Worm (Caenorhabditis elegans) whole organism, mixed stage, embryonic: ENCODE data around the gene F52H2.15.

Source experiments
- M03D4.4 ChIP-seq: sonication (generic microtip); optimal IDR thresholded peaks from 2 replicates; lab custom pipeline; 2017; ENCODE audit warnings: mild to moderate bottlenecking, missing genetic modification characterization, missing compliant biosample characterization
- bed-3 ChIP-seq: fragments of 200-800 bp; sonication (Bioruptor generic); optimal IDR thresholded peaks from 3 replicates; lab custom pipeline; 2018; ENCODE audit warnings: mild to moderate bottlenecking, missing genetic modification characterization, moderate library complexity, missing compliant biosample characterization
- blmp-1 ChIP-seq: fragments of 150-350 bp; optimal IDR thresholded peaks from 2 replicates; lab custom pipeline; 2014; ENCODE audit warnings: missing biosample characterization, missing genetic modification characterization
- ceh-39 ChIP-seq: fragments of 150-350 bp; optimal IDR thresholded peaks from 2 replicates; lab custom pipeline; 2014; ENCODE audit warnings: missing biosample characterization, missing genetic modification characterization
- ceh-43 ChIP-seq: fragments of 200-800 bp; sonication (Bioruptor generic); optimal IDR thresholded peaks from 2 replicates; lab custom pipeline; 2018; ENCODE audit warnings: mild to moderate bottlenecking, missing genetic modification characterization, moderate library complexity, missing compliant biosample characterization
- ceh-83 ChIP-seq: fragments of 200-800 bp; sonication (Bioruptor generic); optimal IDR thresholded peaks from 2 replicates; lab custom pipeline; 2018; ENCODE audit warnings: mild to moderate bottlenecking, missing genetic modification characterization, missing compliant biosample characterization
- ces-1 ChIP-seq: fragments of 150-350 bp; optimal IDR thresholded peaks from 2 replicates; lab custom pipeline; 2014; ENCODE audit warnings: missing biosample characterization, missing genetic modification reagents, missing genetic modification characterization
- cnd-1 ChIP-seq: fragments of 200-800 bp; sonication (Bioruptor generic); optimal IDR thresholded peaks from 2 replicates; lab custom pipeline; 2018; ENCODE audit warnings: mild to moderate bottlenecking, missing genetic modification characterization, missing compliant biosample characterization
- drap-1 ChIP-seq: fragments of 200-800 bp; sonication (Bioruptor generic); optimal IDR thresholded peaks from 3 replicates; lab custom pipeline; 2018; ENCODE audit warnings: mild to moderate bottlenecking, missing genetic modification characterization, missing compliant biosample characterization
- elt-1 ChIP-seq: sonication (generic microtip); optimal IDR thresholded peaks from 2 replicates; lab custom pipeline; 2017; ENCODE audit warnings: missing genetic modification characterization, mild to moderate bottlenecking, missing compliant biosample characterization, antibody characterized with exemption, moderate library complexity, borderline replicate concordance; ENCODE audit not compliant: insufficient read depth
- elt-3 ChIP-seq: fragments of 150-350 bp; optimal IDR thresholded peaks from 2 replicates; lab custom pipeline; 2014; ENCODE audit warnings: missing biosample characterization, missing genetic modification characterization
- flh-1 ChIP-seq: fragments of 200-800 bp; sonication (Bioruptor generic); optimal IDR thresholded peaks from 2 replicates; lab custom pipeline; 2018; ENCODE audit warnings: mild to moderate bottlenecking, missing genetic modification characterization, moderate library complexity, missing compliant biosample characterization
- ham-2 ChIP-seq: fragments of 200-800 bp; sonication (Bioruptor generic); optimal IDR thresholded peaks from 2 replicates; lab custom pipeline; 2018; ENCODE audit warnings: mild to moderate bottlenecking, missing genetic modification characterization, missing compliant biosample characterization
- hlh-1 ChIP-seq: fragments of 150-350 bp; optimal IDR thresholded peaks from 2 replicates; lab custom pipeline; 2014; ENCODE audit warnings: missing biosample characterization, missing genetic modification reagents, missing genetic modification characterization
- lin-13 ChIP-seq: fragments of 150-350 bp; optimal IDR thresholded peaks from 2 replicates; lab custom pipeline; 2014; ENCODE audit warnings: missing biosample characterization, missing genetic modification characterization
- lin-32 ChIP-seq: fragments of 200-800 bp; sonication (Bioruptor generic); optimal IDR thresholded peaks from 2 replicates; lab custom pipeline; 2018; ENCODE audit warnings: mild to moderate bottlenecking, missing genetic modification characterization, missing compliant biosample characterization
- lsy-2 ChIP-seq: fragments of 150-350 bp; optimal IDR thresholded peaks from 2 replicates; lab custom pipeline; 2014; ENCODE audit warnings: missing biosample characterization, missing genetic modification characterization
- mab-5 ChIP-seq: fragments of 150-350 bp; optimal IDR thresholded peaks from 2 replicates; lab custom pipeline; 2014; ENCODE audit warnings: missing biosample characterization, missing genetic modification characterization
- mep-1 ChIP-seq: fragments of 150-350 bp; optimal IDR thresholded peaks from 2 replicates; lab custom pipeline; 2017; ENCODE audit warnings: missing biosample characterization, missing genetic modification reagents, missing genetic modification characterization, inconsistent platforms
- mls-2 ChIP-seq: sonication (generic microtip); optimal IDR thresholded peaks from 2 replicates; lab custom pipeline; 2016; ENCODE audit warnings: mild to moderate bottlenecking, missing genetic modification characterization, moderate library complexity, missing compliant biosample characterization
- nhr-12 ChIP-seq: fragments of 150-350 bp; optimal IDR thresholded peaks from 2 replicates; lab custom pipeline; 2014; ENCODE audit warnings: missing biosample characterization, missing genetic modification characterization
- nhr-2 ChIP-seq: fragments of 150-350 bp; optimal IDR thresholded peaks from 2 replicates; lab custom pipeline; 2014; ENCODE audit warnings: missing biosample characterization, missing genetic modification characterization
- nhr-237 ChIP-seq: fragments of 150-350 bp; optimal IDR thresholded peaks from 2 replicates; lab custom pipeline; 2014; ENCODE audit warnings: missing biosample characterization, missing genetic modification characterization
- nhr-28 ChIP-seq: fragments of 150-350 bp; optimal IDR thresholded peaks from 2 replicates; lab custom pipeline; 2014; ENCODE audit warnings: missing biosample characterization, missing genetic modification characterization
- nhr-76 ChIP-seq: sonication (generic microtip); optimal IDR thresholded peaks from 2 replicates; lab custom pipeline; 2017; ENCODE audit warnings: missing biosample characterization, missing genetic modification characterization
- pha-4 ChIP-seq: fragments of 150-350 bp; optimal IDR thresholded peaks from 2 replicates; lab custom pipeline; 2018; ENCODE audit warnings: missing biosample characterization, missing genetic modification reagents, missing genetic modification characterization
- sem-2 ChIP-seq: fragments of 200-800 bp; sonication (Bioruptor generic); optimal IDR thresholded peaks from 2 replicates; lab custom pipeline; 2018; ENCODE audit warnings: mild to moderate bottlenecking, missing genetic modification characterization, missing compliant biosample characterization
- snpc-4 ChIP-seq: fragments of 150-350 bp; optimal IDR thresholded peaks from 2 replicates; lab custom pipeline; 2014; ENCODE audit warnings: missing biosample characterization, missing genetic modification characterization
- sptf-1 ChIP-seq: sonication (generic microtip); optimal IDR thresholded peaks from 2 replicates; lab custom pipeline; 2017; ENCODE audit warnings: mild to moderate bottlenecking, missing genetic modification characterization, moderate library complexity, missing compliant biosample characterization
- tbx-8 ChIP-seq: fragments of 200-800 bp; sonication (Bioruptor generic); optimal IDR thresholded peaks from 2 replicates; lab custom pipeline; 2018; ENCODE audit warnings: mild to moderate bottlenecking, missing genetic modification characterization, moderate library complexity, missing compliant biosample characterization
- unc-120 ChIP-seq: sonication (generic microtip); optimal IDR thresholded peaks from 2 replicates; lab custom pipeline; 2017; ENCODE audit warnings: missing genetic modification characterization, missing compliant biosample characterization; ENCODE audit not compliant: poor library complexity, severe bottlenecking
- unc-39 ChIP-seq: fragments of 150-350 bp; optimal IDR thresholded peaks from 2 replicates; lab custom pipeline; 2014; ENCODE audit warnings: missing biosample characterization, missing genetic modification characterization
- unc-62 ChIP-seq: fragments of 150-350 bp; optimal IDR thresholded peaks from 2 replicates; lab custom pipeline; 2014; ENCODE audit warnings: missing biosample characterization, missing genetic modification reagents, missing genetic modification characterization
- zip-8 ChIP-seq: fragments of 150-350 bp; optimal IDR thresholded peaks from 2 replicates; lab custom pipeline; 2014; ENCODE audit warnings: missing biosample characterization, missing genetic modification characterization
- ztf-11 ChIP-seq: fragments of 150-350 bp; optimal IDR thresholded peaks from 2 replicates; lab custom pipeline; 2014; ENCODE audit warnings: missing biosample characterization, missing genetic modification characterization

F52H2.15 gene

DNA sequence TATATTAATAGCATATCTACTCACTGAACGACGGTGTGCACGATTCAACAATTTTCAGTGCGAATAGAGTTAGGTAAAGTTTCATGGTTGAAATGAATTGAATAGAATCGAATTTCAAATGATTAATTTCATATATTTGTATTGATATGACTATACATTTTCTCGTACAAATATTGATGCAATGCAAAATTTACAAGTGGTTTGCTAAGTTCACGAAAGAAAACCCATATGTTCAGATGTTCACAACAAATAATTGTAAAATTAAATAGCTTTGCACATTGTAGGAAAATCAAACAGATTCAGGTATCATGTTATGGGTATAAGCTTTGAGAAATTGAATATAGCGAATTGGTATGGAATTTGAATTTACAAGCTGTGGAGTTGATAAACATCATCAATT, 20.5 kb downstream of the F52H2.15 start, which contains the start of gene H01M10.2:
H01M10.2 (minus strand) TSS at position 101 of the 400 bp plus-strand sequence.
- TF ChIP-seq lin-32 (GFP tag; lab: Kevin White, UChicago), result no peak

DNA sequence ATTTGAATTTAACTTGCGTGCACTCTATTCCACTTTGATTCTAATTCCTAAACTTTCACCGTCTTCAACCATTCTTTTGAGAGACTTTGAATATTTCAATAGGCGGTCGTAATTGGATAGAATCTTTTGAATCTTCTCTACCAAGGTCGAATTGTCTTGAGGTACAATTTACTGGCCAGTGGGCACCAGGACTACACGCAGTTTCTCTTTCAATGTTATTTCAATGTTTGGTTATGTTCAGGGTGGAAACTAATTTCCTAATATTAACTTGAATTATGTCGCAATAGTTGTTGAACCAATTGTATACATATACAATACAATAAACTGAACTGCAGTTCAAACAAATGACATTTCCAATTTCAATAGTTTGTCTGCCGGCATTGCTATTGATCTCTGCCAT, 22.9 kb downstream of the F52H2.15 start:
- TF ChIP-seq lsy-2 (tag; lab: Kevin White, UChicago), result no peak
- TF ChIP-seq hlh-1, result no peak
- TF ChIP-seq ceh-83 (GFP tag; lab: Kevin White, UChicago), result no peak

DNA sequence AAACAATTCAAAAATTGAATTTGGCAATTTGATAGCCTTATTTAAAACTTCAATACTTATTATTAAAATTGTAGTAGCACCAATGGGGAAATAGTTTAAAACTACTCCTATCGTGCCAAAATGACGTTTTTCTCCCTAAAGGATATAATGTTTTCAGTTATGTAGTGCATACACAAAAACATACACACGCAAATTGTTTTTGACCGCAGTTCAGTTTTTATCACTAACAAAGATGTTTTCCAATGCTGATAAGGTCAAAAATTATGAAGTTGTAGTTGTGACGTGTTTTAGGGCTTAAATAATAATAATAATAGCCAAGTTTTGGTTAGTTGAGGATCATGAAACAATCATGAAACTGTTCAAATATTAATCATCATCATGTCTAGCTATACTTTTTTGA, 24.9 kb downstream of the F52H2.15 start:
- TF ChIP-seq elt-1 (tag; lab: Kevin White, UChicago) (no peak), nhr-12 (no peak), mep-1 (tag; lab: Kevin White, UChicago) (no peak), sem-2 (GFP tag; lab: Kevin White, UChicago) (no peak), elt-3 (tag; lab: Kevin White, UChicago) (no peak), M03D4.4 (no peak), ceh-39 (no peak), ceh-43 (GFP tag; lab: Kevin White, UChicago) (no peak), sptf-1 (tag; lab: Kevin White, UChicago) (no peak), flh-1 (GFP tag; lab: Kevin White, UChicago) (no peak)

DNA sequence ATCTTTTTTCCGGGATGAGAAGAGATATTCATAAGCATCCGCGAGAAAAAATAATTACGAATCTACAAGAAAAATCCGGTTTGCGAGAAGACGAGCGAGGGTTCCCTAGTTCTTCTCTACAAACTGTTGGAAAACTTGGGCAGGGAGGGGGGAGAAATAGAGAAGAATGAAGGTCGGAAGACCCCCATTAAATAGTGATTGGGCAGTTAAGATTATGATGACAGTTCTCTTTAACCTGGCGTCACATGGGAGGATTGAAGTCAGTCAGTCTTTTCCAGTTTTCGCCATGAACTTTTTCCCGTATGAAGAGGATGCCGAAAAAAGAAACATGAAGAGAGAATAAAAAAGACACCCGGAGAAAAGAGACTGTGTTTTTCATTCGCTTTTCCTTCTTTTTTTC, 25.6 kb downstream of the F52H2.15 start:
- no peak for TF ChIP-seq unc-39 (tag; lab: Kevin White, UChicago)
- TF ChIP-seq nhr-2, result no peak
- TF ChIP-seq snpc-4 (tag; lab: Kevin White, UChicago), result no peak
- TF ChIP-seq lin-13 (tag; lab: Kevin White, UChicago), result no peak
- TF ChIP-seq lin-32 (GFP tag; lab: Kevin White, UChicago), result no peak
- no peak for TF ChIP-seq mab-5
- no peak for TF ChIP-seq flh-1 (GFP tag; lab: Kevin White, UChicago)
- no peak for TF ChIP-seq ham-2 (GFP tag; lab: Kevin White, UChicago)
- TF ChIP-seq ztf-11 (tag; lab: Kevin White, UChicago), result no peak
- no peak for TF ChIP-seq zip-8 (tag; lab: Kevin White, UChicago)
- TF ChIP-seq tbx-8 (GFP tag; lab: Kevin White, UChicago), result no peak
- no peak for TF ChIP-seq ceh-83 (GFP tag; lab: Kevin White, UChicago)
- no peak for TF ChIP-seq ceh-43 (GFP tag; lab: Kevin White, UChicago)
- TF ChIP-seq mls-2 (tag; lab: Kevin White, UChicago), result no peak
- TF ChIP-seq bed-3 (GFP tag; lab: Kevin White, UChicago), result no peak
- no peak for TF ChIP-seq pha-4
- TF ChIP-seq ceh-39, result no peak
- TF ChIP-seq, all 35 proteins: peak for 0

DNA sequence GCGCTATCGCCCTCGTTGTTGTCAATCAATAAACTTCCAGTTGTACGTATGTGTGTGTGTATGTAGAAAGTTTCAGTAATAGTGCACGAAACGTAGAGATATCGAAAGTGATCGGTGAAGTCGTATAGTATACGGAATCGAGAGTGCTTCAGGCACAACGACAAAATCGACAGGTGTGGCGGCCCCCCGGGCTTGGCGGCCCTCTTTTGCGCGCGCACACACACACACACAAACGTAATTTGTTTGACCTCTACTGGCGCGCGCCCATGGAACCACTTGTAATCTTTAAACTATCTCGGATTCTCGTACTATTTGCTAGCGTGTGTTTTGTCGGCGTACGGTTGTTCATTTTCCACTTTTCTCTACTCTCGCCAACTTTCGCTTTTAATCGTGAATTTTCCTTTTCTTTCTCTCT, 26.4 kb downstream of the F52H2.15 start:
- TF ChIP-seq pha-4, result peak; percentile 19
- no peak for TF ChIP-seq ces-1 (GFP tag; lab: Kevin White, UChicago)
- TF ChIP-seq nhr-237 (tag; lab: Kevin White, UChicago), result peak; percentile 56
- TF ChIP-seq lsy-2 (tag; lab: Kevin White, UChicago), result no peak
- TF ChIP-seq sem-2 (GFP tag; lab: Kevin White, UChicago), result no peak
- no peak for TF ChIP-seq elt-1 (tag; lab: Kevin White, UChicago)
- TF ChIP-seq M03D4.4, result no peak
- TF ChIP-seq mep-1 (tag; lab: Kevin White, UChicago), result no peak
- TF ChIP-seq sptf-1 (tag; lab: Kevin White, UChicago), result no peak
- no peak for TF ChIP-seq ham-2 (GFP tag; lab: Kevin White, UChicago)
- peak; percentile 17 for TF ChIP-seq hlh-1
- TF ChIP-seq cnd-1 (tag; lab: Kevin White, UChicago), result no peak
- no peak for TF ChIP-seq flh-1 (GFP tag; lab: Kevin White, UChicago)
- peak; percentile 18 for TF ChIP-seq drap-1 (GFP tag; lab: Kevin White, UChicago)
- TF ChIP-seq lin-32 (GFP tag; lab: Kevin White, UChicago), result no peak
- no peak for TF ChIP-seq nhr-2
- TF ChIP-seq lin-13 (tag; lab: Kevin White, UChicago), result no peak
- no peak for TF ChIP-seq zip-8 (tag; lab: Kevin White, UChicago)
- TF ChIP-seq mls-2 (tag; lab: Kevin White, UChicago), result no peak
- no peak for TF ChIP-seq mab-5
- TF ChIP-seq blmp-1 (tag; lab: Kevin White, UChicago), result peak; percentile 68
- TF ChIP-seq elt-3 (tag; lab: Kevin White, UChicago), result peak; percentile 20
- TF ChIP-seq tbx-8 (GFP tag; lab: Kevin White, UChicago), result no peak
- TF ChIP-seq ceh-43 (GFP tag; lab: Kevin White, UChicago), result no peak
- no peak for TF ChIP-seq nhr-76 (tag; lab: Kevin White, UChicago)
- TF ChIP-seq nhr-28 (tag; lab: Kevin White, UChicago), result no peak
- peak; percentile 60 for TF ChIP-seq unc-120 (tag; lab: Kevin White, UChicago)
- no peak for TF ChIP-seq nhr-12
- TF ChIP-seq unc-62 (GFP tag; lab: Kevin White, UChicago), result peak; percentile 12
- TF ChIP-seq ceh-39, result no peak
- no peak for TF ChIP-seq ceh-83 (GFP tag; lab: Kevin White, UChicago)
- TF ChIP-seq unc-39 (tag; lab: Kevin White, UChicago), result no peak
- TF ChIP-seq ztf-11 (tag; lab: Kevin White, UChicago), result no peak
- no peak for TF ChIP-seq bed-3 (GFP tag; lab: Kevin White, UChicago)
- TF ChIP-seq snpc-4 (tag; lab: Kevin White, UChicago), result no peak
